Worm (Caenorhabditis elegans): ENCODE results near the gene gad-3.

DNA sequence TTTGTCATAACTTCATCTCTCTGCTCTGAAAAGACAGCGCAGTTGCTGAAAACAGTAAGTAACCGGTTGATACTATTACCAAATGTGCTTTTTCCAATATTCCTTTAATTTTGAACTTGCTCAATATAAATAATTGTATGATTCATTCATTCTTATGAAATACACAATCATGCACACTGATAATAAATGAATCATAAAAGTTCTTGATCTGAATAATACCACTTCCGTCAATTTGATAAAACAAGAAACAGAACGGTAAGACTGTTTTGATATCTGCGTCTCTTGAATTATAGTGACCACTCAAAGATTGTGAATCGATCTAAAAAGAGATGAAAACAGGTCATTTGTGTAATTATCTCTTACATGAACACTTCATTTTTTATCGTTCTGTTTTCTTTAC lies 46.5 kb downstream of the gad-3 start, which contains the start of gene F21C10.4:
- TF ChIP-seq ama-1 (optimal IDR thresholded peaks at IDR 0.05): no peak
- TF ChIP-seq tra-4 (tag; optimal IDR thresholded peaks at IDR 0.05): no peak
- no peak for TF ChIP-seq sea-1 (GFP tag; conservative IDR thresholded peaks at IDR 0.05)
- TF ChIP-seq aly-1 (tag; optimal IDR thresholded peaks at IDR 0.05): no peak
- no peak for TF ChIP-seq ets-7 (tag; optimal IDR thresholded peaks at IDR 0.05)
- TF ChIP-seq hnd-1 (tag; optimal IDR thresholded peaks at IDR 0.05): no peak
- no peak for TF ChIP-seq flt-1 (GFP tag; IDR thresholded peaks at IDR 0.05)
